Worm (Caenorhabditis elegans) whole organism, L2 larva: ENCODE measurements around the gene msp-31.

ENCODE experiments used
- ceh-82 ChIP-seq: fragments of 150-350 bp; optimal IDR thresholded peaks from 2 replicates; lab custom pipeline; 2014; ENCODE audit warnings: missing biosample characterization, missing genetic modification characterization
- dmd-4 ChIP-seq: sonication (generic microtip); optimal IDR thresholded peaks from 2 replicates; lab custom pipeline; 2017; ENCODE audit warnings: missing biosample characterization, missing genetic modification characterization
- lin-13 ChIP-seq: fragments of 150-350 bp; optimal IDR thresholded peaks from 2 replicates; lab custom pipeline; 2014; ENCODE audit warnings: missing biosample characterization, missing genetic modification reagents, missing genetic modification characterization
- lin-39 ChIP-seq: fragments of 150-350 bp; optimal IDR thresholded peaks from 2 replicates; lab custom pipeline; 2014; ENCODE audit warnings: missing biosample characterization, missing genetic modification reagents, missing genetic modification characterization
- nhr-11 ChIP-seq: fragments of 150-350 bp; optimal IDR thresholded peaks from 2 replicates; lab custom pipeline; 2014; ENCODE audit warnings: missing biosample characterization, missing genetic modification characterization
- nhr-25 ChIP-seq: fragments of 150-350 bp; sonication (generic microtip); optimal IDR thresholded peaks from 3 replicates; lab custom pipeline; 2014; ENCODE audit warnings: missing biosample characterization, missing genetic modification characterization
- snpc-4 ChIP-seq: fragments of 150-350 bp; optimal IDR thresholded peaks from 2 replicates; lab custom pipeline; 2014; ENCODE audit warnings: missing biosample characterization, missing genetic modification characterization
- zag-1 ChIP-seq: fragments of 150-350 bp; optimal IDR thresholded peaks from 2 replicates; lab custom pipeline; 2014; ENCODE audit warnings: missing biosample characterization, missing genetic modification characterization

DNA sequence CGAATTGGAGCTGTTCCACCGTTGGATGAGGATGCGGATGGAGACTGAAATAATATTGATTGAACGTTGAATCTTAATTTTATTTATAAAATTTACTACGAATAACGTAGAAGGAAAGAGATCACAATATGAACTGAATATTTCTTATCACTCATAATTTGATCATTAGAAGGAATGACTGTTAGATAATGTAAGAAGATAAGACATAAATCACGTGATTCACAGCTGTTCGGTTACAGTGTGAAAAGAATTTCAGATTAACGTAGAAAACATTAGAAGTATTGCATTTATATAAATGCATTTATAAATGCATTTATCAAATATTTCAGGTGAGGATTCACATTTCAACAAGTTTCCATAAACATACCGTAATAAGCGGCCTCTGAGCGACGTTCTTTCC, 26.5 kb upstream of the msp-31 start:
- TF ChIP-seq lin-13: no peak
- TF ChIP-seq dmd-4: no peak
- no peak for TF ChIP-seq nhr-25 (tag; lab: Kevin White, UChicago)
- no peak for TF ChIP-seq nhr-11 (tag; lab: Kevin White, UChicago)
- no peak for TF ChIP-seq zag-1
- TF ChIP-seq snpc-4 (tag; lab: Kevin White, UChicago): no peak
- no peak for TF ChIP-seq lin-39
- TF ChIP-seq ceh-82 (tag; lab: Kevin White, UChicago): no peak
